Worm (Caenorhabditis elegans): ENCODE data around the gene Y82E9BL.19.

DNA sequence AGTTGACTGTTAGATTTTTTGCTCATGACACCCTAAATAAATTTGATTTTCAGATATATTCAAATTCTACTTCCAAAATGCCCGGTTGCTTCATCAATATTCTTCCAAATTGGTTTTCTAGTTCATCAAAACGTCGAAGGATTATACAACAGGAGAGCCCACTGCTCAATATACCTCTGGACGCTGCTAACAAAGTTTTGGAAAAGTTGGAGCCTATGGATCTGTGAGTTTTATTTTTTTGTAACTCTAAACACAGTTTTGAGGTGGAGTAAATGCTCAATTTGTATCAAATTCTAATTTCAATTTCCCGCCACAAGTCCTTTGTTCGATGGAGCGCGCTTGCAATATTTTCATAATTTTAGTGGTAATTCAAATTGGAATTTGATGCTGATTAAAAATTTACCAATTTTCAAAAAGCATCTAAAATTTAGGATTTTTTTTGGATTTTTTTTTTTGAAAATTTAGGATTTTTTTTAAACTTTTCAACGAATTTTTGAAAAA is 11.2 kb downstream of the Y82E9BL.19 start, which contains the start of gene fbxa-27:
- TF ChIP-seq nhr-232 (tag; optimal IDR thresholded peaks at IDR 0.05) (no peak), hlh-8 (tag; optimal IDR thresholded peaks at IDR 0.05) (no peak), tbx-2 (tag; optimal IDR thresholded peaks at IDR 0.05) (no peak), pha-4 (tag; optimal IDR thresholded peaks at IDR 0.05) (no peak)
